Worm (Caenorhabditis elegans): ENCODE data around the gene F17E9.5.

F17E9.5 gene

ce11 chrIV:8366295-8366694, 20.7 kb downstream of the F17E9.5 start, which contains the start of gene aagr-1:
Gene aagr-1 (plus strand): TSS chrIV:8366521.
- peak; percentile 79 for TF ChIP-seq dmd-6 (GFP tag; IDR thresholded peaks at IDR 0.05)
- TF ChIP-seq daf-16 (GFP tag; optimal IDR thresholded peaks at IDR 0.05), result no peak
- TF ChIP-seq daf-16 (tag; optimal IDR thresholded peaks at IDR 0.05), result peak; percentile 46
- no peak for TF ChIP-seq mep-1 (tag; optimal IDR thresholded peaks at IDR 0.05)
- peak in 1 of 2 experiments; percentile 53 for TF ChIP-seq mdl-1 (tag; optimal IDR thresholded peaks at IDR 0.05)
- peak; percentile 42 for TF ChIP-seq dve-1 (tag; optimal IDR thresholded peaks at IDR 0.05; ENCODE audit: insufficient read depth)
- peak; percentile 13 for TF ChIP-seq mxl-3 (GFP tag; optimal IDR thresholded peaks at IDR 0.05)
- TF ChIP-seq pqm-1 (tag; optimal IDR thresholded peaks at IDR 0.05), result peak; percentile 34
- no peak for TF ChIP-seq snpc-4 (tag; optimal IDR thresholded peaks at IDR 0.05)
- TF ChIP-seq R02D3.7 (tag; optimal IDR thresholded peaks at IDR 0.05), result no peak
- TF ChIP-seq ceh-20 (GFP tag; IDR thresholded peaks at IDR 0.05), result no peak
- TF ChIP-seq nhr-28 (tag; optimal IDR thresholded peaks at IDR 0.05), result peak; percentile 47
- peak; percentile 41 for TF ChIP-seq hlh-30 (tag; optimal IDR thresholded peaks at IDR 0.05; ENCODE audit: insufficient read depth)
- TF ChIP-seq hlh-11 (tag; optimal IDR thresholded peaks at IDR 0.05), result peak; percentile 39

- TF ChIP-seq aha-1 (tag) (peak; percentile 93), zag-1 (tag; optimal IDR thresholded peaks at IDR 0.05) (no peak)
Observed at ce11 chrIV:8367887-8368286, 22.3 kb downstream of the F17E9.5 start.

- no peak for TF ChIP-seq daf-19 (GFP tag; conservative IDR thresholded peaks at IDR 0.05)
- no peak for TF ChIP-seq ceh-28 (tag; optimal IDR thresholded peaks at IDR 0.05)
- TF ChIP-seq hlh-11 (tag; optimal IDR thresholded peaks at IDR 0.05), result no peak
- TF ChIP-seq mes-2 (tag; optimal IDR thresholded peaks at IDR 0.05; ENCODE audit: poor library complexity, severe bottlenecking), result no peak
- TF ChIP-seq zag-1 (tag; optimal IDR thresholded peaks at IDR 0.05), result no peak
- no peak for TF ChIP-seq php-3 (GFP tag; IDR thresholded peaks at IDR 0.05)
- TF ChIP-seq zfp-3 (GFP tag; conservative IDR thresholded peaks at IDR 0.05), result no peak
- no peak for TF ChIP-seq dve-1 (tag; optimal IDR thresholded peaks at IDR 0.05; ENCODE audit: insufficient read depth)
- TF ChIP-seq dmd-8 (GFP tag; IDR thresholded peaks at IDR 0.05), result no peak
- no peak for TF ChIP-seq F49E8.2 (tag; optimal IDR thresholded peaks at IDR 0.05; ENCODE audit: borderline replicate concordance)
- no peak for TF ChIP-seq D1046.2 (GFP tag; IDR thresholded peaks at IDR 0.05)
- TF ChIP-seq skn-1 (tag; optimal IDR thresholded peaks at IDR 0.05), result no peak
- TF ChIP-seq attf-4 (tag; optimal IDR thresholded peaks at IDR 0.05), result no peak
- no peak for TF ChIP-seq zip-11 (GFP tag; IDR thresholded peaks at IDR 0.05)
- no peak for TF ChIP-seq saeg-2 (GFP tag; IDR thresholded peaks at IDR 0.05)
- no peak for TF ChIP-seq lin-15B (tag; optimal IDR thresholded peaks at IDR 0.05)
- TF ChIP-seq F37D6.2 (tag; optimal IDR thresholded peaks at IDR 0.05), result no peak
- TF ChIP-seq Y48G9A.11 (GFP tag; IDR thresholded peaks at IDR 0.05), result no peak
Observed at ce11 chrIV:8369135-8369534, 23.5 kb downstream of the F17E9.5 start, which contains the start of gene D2096.6. Gene D2096.6 (minus strand): TSS chrIV:8369235.

ce11 chrIV:8375381-8375780, 29.8 kb downstream of the F17E9.5 start:
- TF ChIP-seq lin-13 (GFP tag; optimal IDR thresholded peaks at IDR 0.05), result peak; percentile 71
- peak; percentile 29 for TF ChIP-seq lir-3 (tag; optimal IDR thresholded peaks at IDR 0.05)
- TF ChIP-seq zfp-2 (tag; optimal IDR thresholded peaks at IDR 0.05), result peak; percentile 21
- no peak for TF ChIP-seq snpc-4 (tag; optimal IDR thresholded peaks at IDR 0.05)
- TF ChIP-seq Y5F2A.4 (GFP tag; optimal IDR thresholded peaks at IDR 0.05), result peak; percentile 62
- TF ChIP-seq set-16 (GFP tag; IDR thresholded peaks at IDR 0.05), result no peak
- peak; percentile 85 for TF ChIP-seq snpc-1.2 (GFP tag; IDR thresholded peaks at IDR 0.05)
- peak; percentile 96 for TF ChIP-seq aha-1 (tag)
- peak in 1 of 2 experiments; percentile 62 for TF ChIP-seq hif-1 (tag; optimal IDR thresholded peaks at IDR 0.05)
- TF ChIP-seq tra-1 (GFP tag; IDR thresholded peaks at IDR 0.05), result peak; percentile 57; the same call in 1 of the 2 replicates
- TF ChIP-seq vab-7 (GFP tag; IDR thresholded peaks at IDR 0.05), result peak; percentile 74
- peak; percentile 65 for TF ChIP-seq nhr-28 (tag; optimal IDR thresholded peaks at IDR 0.05)
- TF ChIP-seq F10B5.3 (tag; optimal IDR thresholded peaks at IDR 0.05), result no peak
- TF ChIP-seq nhr-48 (tag; optimal IDR thresholded peaks at IDR 0.05), result peak; percentile 46
- no peak for TF ChIP-seq mxl-2 (GFP tag; conservative IDR thresholded peaks at IDR 0.05)
- peak; percentile 57 for TF ChIP-seq ztf-7 (tag; optimal IDR thresholded peaks at IDR 0.05)
- peak; percentile 83 for TF ChIP-seq Y105C5A.15 (GFP tag; IDR thresholded peaks at IDR 0.05)
- peak; percentile 61; the same call in 1 of the 2 replicates for TF ChIP-seq D1046.2 (GFP tag; IDR thresholded peaks at IDR 0.05)
- TF ChIP-seq gei-8 (GFP tag; optimal IDR thresholded peaks at IDR 0.05), result peak; percentile 29
- TF ChIP-seq F49E8.2 (tag; optimal IDR thresholded peaks at IDR 0.05; ENCODE audit: borderline replicate concordance), result peak; percentile 53
- TF ChIP-seq sdz-12 (GFP tag; optimal IDR thresholded peaks at IDR 0.05), result no peak
- no peak for TF ChIP-seq skn-1 (tag; optimal IDR thresholded peaks at IDR 0.05)
